Worm (Caenorhabditis elegans) whole organism, L2 larva: ENCODE measurements around the gene F42A9.6.

Experiments used
- C34F6.9 ChIP-seq: fragments of 150-350 bp; optimal IDR thresholded peaks from 2 replicates; lab custom pipeline; 2014; ENCODE audit warnings: missing biosample characterization, missing genetic modification characterization
- F13H6.1 ChIP-seq: sonication (generic microtip); optimal IDR thresholded peaks from 2 replicates; lab custom pipeline; 2016; ENCODE audit warnings: missing genetic modification characterization, missing compliant biosample characterization
- R02D3.7 ChIP-seq: fragments of 150-350 bp; optimal IDR thresholded peaks from 2 replicates; lab custom pipeline; 2014; ENCODE audit warnings: missing biosample characterization, missing genetic modification characterization
- Y55F3AM.14 ChIP-seq: fragments of 200-800 bp; sonication (Bioruptor generic); optimal IDR thresholded peaks from 2 replicates; lab custom pipeline; 2018; ENCODE audit warnings: mild to moderate bottlenecking, missing genetic modification characterization, missing compliant biosample characterization
- ama-1 ChIP-seq: fragments of 150-350 bp; optimal IDR thresholded peaks from 2 replicates; lab custom pipeline; 2018; ENCODE audit warnings: inconsistent platforms
- blmp-1 ChIP-seq: sonication (generic microtip); optimal IDR thresholded peaks from 2 replicates; lab custom pipeline; 2017; ENCODE audit warnings: missing genetic modification characterization, mild to moderate bottlenecking, missing compliant biosample characterization, antibody characterized with exemption, moderate library complexity; ENCODE audit not compliant: insufficient read depth
- crh-2 ChIP-seq: sonication (generic microtip); optimal IDR thresholded peaks from 2 replicates; lab custom pipeline; 2017; ENCODE audit warnings: missing biosample characterization, missing genetic modification characterization
- dmd-4 ChIP-seq: sonication (generic microtip); optimal IDR thresholded peaks from 2 replicates; lab custom pipeline; 2017; ENCODE audit warnings: missing biosample characterization, missing genetic modification characterization
- egl-27 ChIP-seq: sonication (generic microtip); optimal IDR thresholded peaks from 3 replicates; lab custom pipeline; 2017; ENCODE audit warnings: missing biosample characterization, missing genetic modification reagents, missing genetic modification characterization
- elt-1 ChIP-seq: fragments of 150-350 bp; optimal IDR thresholded peaks from 2 replicates; lab custom pipeline; 2014; ENCODE audit warnings: missing biosample characterization, missing genetic modification characterization
- fos-1 ChIP-seq: fragments of 150-350 bp; optimal IDR thresholded peaks from 2 replicates; lab custom pipeline; 2014; ENCODE audit warnings: missing biosample characterization, missing genetic modification characterization
- gmeb-1 ChIP-seq: fragments of 150-350 bp; optimal IDR thresholded peaks from 2 replicates; lab custom pipeline; 2014; ENCODE audit warnings: missing biosample characterization, missing genetic modification characterization
- lin-11 ChIP-seq: fragments of 150-350 bp; sonication (generic microtip); optimal IDR thresholded peaks from 2 replicates; lab custom pipeline; 2014; ENCODE audit warnings: missing biosample characterization, missing genetic modification characterization, inconsistent platforms, mixed read lengths
- lin-39 ChIP-seq: fragments of 150-350 bp; optimal IDR thresholded peaks from 2 replicates; lab custom pipeline; 2014; ENCODE audit warnings: missing biosample characterization, missing genetic modification reagents, missing genetic modification characterization
- lsy-2 ChIP-seq, 2 experiments: fragments of 150-350 bp in 1 of 2; sonication (generic microtip) in 1 of 2; optimal IDR thresholded peaks; 2 replicates each; lab custom pipeline; 2014 to 2017; ENCODE audit warnings: missing biosample characterization in 2 of 2, missing genetic modification characterization in 2 of 2
- mbf-1 ChIP-seq: sonication (generic microtip); optimal IDR thresholded peaks from 2 replicates; lab custom pipeline; 2017; ENCODE audit warnings: missing biosample characterization, missing genetic modification characterization
- mdl-1 ChIP-seq, 2 experiments: fragments of 150-350 bp in 1 of 2; sonication (generic microtip) in 1 of 2; optimal IDR thresholded peaks; 2 replicates each; lab custom pipeline; 2017; ENCODE audit warnings: missing biosample characterization in 2 of 2, missing genetic modification characterization in 2 of 2
- nhr-10 ChIP-seq: sonication (generic microtip); optimal IDR thresholded peaks from 2 replicates; lab custom pipeline; 2017; ENCODE audit warnings: missing biosample characterization, missing genetic modification characterization
- nhr-11 ChIP-seq: fragments of 150-350 bp; optimal IDR thresholded peaks from 2 replicates; lab custom pipeline; 2014; ENCODE audit warnings: missing biosample characterization, missing genetic modification characterization
- nhr-12 ChIP-seq: fragments of 150-350 bp; optimal IDR thresholded peaks from 2 replicates; lab custom pipeline; 2014; ENCODE audit warnings: missing biosample characterization, missing genetic modification characterization
- nhr-129 ChIP-seq: fragments of 150-350 bp; optimal IDR thresholded peaks from 2 replicates; lab custom pipeline; 2014; ENCODE audit warnings: missing biosample characterization, missing genetic modification characterization
- nhr-237 ChIP-seq: fragments of 150-350 bp; optimal IDR thresholded peaks from 2 replicates; lab custom pipeline; 2014; ENCODE audit warnings: missing biosample characterization, missing genetic modification characterization
- nhr-25 ChIP-seq: fragments of 150-350 bp; sonication (generic microtip); optimal IDR thresholded peaks from 3 replicates; lab custom pipeline; 2014; ENCODE audit warnings: missing biosample characterization, missing genetic modification characterization
- nhr-77 ChIP-seq: fragments of 150-350 bp; optimal IDR thresholded peaks from 2 replicates; lab custom pipeline; 2014; ENCODE audit warnings: missing biosample characterization, missing genetic modification characterization
- sem-4 ChIP-seq: fragments of 150-350 bp; optimal IDR thresholded peaks from 2 replicates; lab custom pipeline; 2014; ENCODE audit warnings: missing biosample characterization, missing genetic modification reagents, missing genetic modification characterization
- sma-3 ChIP-seq: sonication (generic microtip); optimal IDR thresholded peaks from 2 replicates; lab custom pipeline; 2016; ENCODE audit warnings: missing genetic modification reagents, missing genetic modification characterization, missing compliant biosample characterization
- sma-9 ChIP-seq, 2 experiments: fragments of 150-350 bp in 1 of 2; sonication (generic microtip) in 1 of 2; optimal IDR thresholded peaks; 2 replicates each; lab custom pipeline; 2014 to 2016; ENCODE audit warnings: missing genetic modification characterization in 2 of 2, mild to moderate bottlenecking in 1 of 2, missing biosample characterization in 1 of 2, missing compliant biosample characterization in 1 of 2, missing genetic modification reagents in 1 of 2, moderate library complexity in 1 of 2
- snpc-4 ChIP-seq: fragments of 150-350 bp; optimal IDR thresholded peaks from 2 replicates; lab custom pipeline; 2014; ENCODE audit warnings: missing biosample characterization, missing genetic modification characterization
- unc-39 ChIP-seq: fragments of 150-350 bp; optimal IDR thresholded peaks from 2 replicates; lab custom pipeline; 2014; ENCODE audit warnings: missing biosample characterization, missing genetic modification characterization
- unc-55 ChIP-seq: fragments of 150-350 bp; sonication (generic microtip); optimal IDR thresholded peaks from 3 replicates; lab custom pipeline; 2014; ENCODE audit warnings: missing biosample characterization, missing genetic modification reagents, missing genetic modification characterization
- unc-62 ChIP-seq: fragments of 150-350 bp; optimal IDR thresholded peaks from 2 replicates; lab custom pipeline; 2014; ENCODE audit warnings: missing biosample characterization, missing genetic modification reagents, missing genetic modification characterization
- zag-1 ChIP-seq: fragments of 150-350 bp; optimal IDR thresholded peaks from 2 replicates; lab custom pipeline; 2014; ENCODE audit warnings: missing biosample characterization, missing genetic modification characterization
- ztf-1 ChIP-seq: fragments of 200-800 bp; sonication (Bioruptor generic); conservative IDR thresholded peaks from 2 replicates; pipeline ENCODE4 v1.3.6; 2022; ENCODE audit warnings: missing genetic modification characterization, missing compliant biosample characterization
- ztf-11 ChIP-seq: sonication (generic microtip); optimal IDR thresholded peaks from 2 replicates; lab custom pipeline; 2017; ENCODE audit warnings: missing biosample characterization, missing genetic modification characterization
- ztf-4 ChIP-seq: fragments of 150-350 bp; optimal IDR thresholded peaks from 2 replicates; lab custom pipeline; 2014; ENCODE audit warnings: missing biosample characterization, missing genetic modification characterization

The F42A9.6 gene

ce11 chrIV:8587605-8588004, 21.4 kb upstream of the F42A9.6 start:
- TF ChIP-seq Y55F3AM.14 (no peak), sem-4 (tag; lab: Kevin White, UChicago) (no peak), C34F6.9 (peak; percentile 29), crh-2 (tag; lab: Kevin White, UChicago) (peak; percentile 45), ztf-1 (GFP tag; lab: Robert Waterston, UW) (no peak), elt-1 (tag; lab: Kevin White, UChicago) (no peak), sma-9 (GFP tag; optimal IDR thresholded peaks at IDR 0.05; lab: Kevin White, UChicago) (peak; percentile 16), sma-9 (tag; optimal IDR thresholded peaks at IDR 0.05; lab: Kevin White, UChicago) (no peak)

- TF ChIP-seq F13H6.1 (no peak), mdl-1 (tag; optimal IDR thresholded peaks at IDR 0.05; lab: Kevin White, UChicago) (no peak), nhr-25 (tag; lab: Kevin White, UChicago) (no peak), nhr-77 (tag; lab: Kevin White, UChicago) (no peak), unc-62 (no peak), nhr-11 (no peak), sma-9 (GFP tag; optimal IDR thresholded peaks at IDR 0.05; lab: Kevin White, UChicago) (no peak), sma-9 (tag; optimal IDR thresholded peaks at IDR 0.05; lab: Kevin White, UChicago) (no peak), sma-3 (GFP tag; lab: Kevin White, UChicago) (no peak), Y55F3AM.14 (no peak), ztf-11 (tag; lab: Kevin White, UChicago) (no peak), snpc-4 (tag; lab: Kevin White, UChicago) (no peak)
These were observed 13.7 kb upstream of the F42A9.6 start, which contains the start of gene Y59H11AR.3 for ce11 chrIV:8595317-8595716. Gene Y59H11AR.3, minus strand, starts transcription at chrIV:8595417.

ce11 chrIV:8595767-8596166, 13.3 kb upstream of the F42A9.6 start, which contains the start of gene clec-181:
Gene clec-181, plus strand, starts transcription at chrIV:8596067.
- no peak for TF ChIP-seq mbf-1 (tag; lab: Kevin White, UChicago)
- TF ChIP-seq nhr-12 (tag; lab: Kevin White, UChicago), result no peak
- TF ChIP-seq R02D3.7 (tag; lab: Kevin White, UChicago), result no peak
- no peak for TF ChIP-seq Y55F3AM.14
- TF ChIP-seq egl-27 (tag; lab: Kevin White, UChicago), result no peak
- TF ChIP-seq sma-3 (GFP tag; lab: Kevin White, UChicago), result no peak
- TF ChIP-seq C34F6.9, result no peak
- TF ChIP-seq dmd-4, result no peak
- no peak for TF ChIP-seq nhr-11
- no peak for TF ChIP-seq nhr-10 (tag; lab: Kevin White, UChicago)
- no peak for TF ChIP-seq fos-1
- no peak for TF ChIP-seq lin-39 (tag; lab: Kevin White, UChicago)
- no peak for TF ChIP-seq elt-1 (tag; lab: Kevin White, UChicago)
- TF ChIP-seq ama-1, result no peak
- no peak for TF ChIP-seq ztf-1 (GFP tag; lab: Robert Waterston, UW)
- TF ChIP-seq nhr-237 (tag; lab: Kevin White, UChicago), result no peak
- TF ChIP-seq ztf-4 (tag; lab: Kevin White, UChicago), result no peak
- no peak for TF ChIP-seq sma-9 (GFP tag; optimal IDR thresholded peaks at IDR 0.05; lab: Kevin White, UChicago)
- TF ChIP-seq sma-9 (tag; optimal IDR thresholded peaks at IDR 0.05; lab: Kevin White, UChicago), result no peak
- no peak for TF ChIP-seq zag-1 (tag; lab: Kevin White, UChicago)
- no peak for TF ChIP-seq lin-11 (tag; lab: Kevin White, UChicago)

ce11 chrIV:8597504-8597903, 11.5 kb upstream of the F42A9.6 start:
- peak; percentile 13 for TF ChIP-seq gmeb-1
- TF ChIP-seq blmp-1 (tag; lab: Kevin White, UChicago), result peak; percentile 1
- no peak for TF ChIP-seq nhr-10 (tag; lab: Kevin White, UChicago)
- peak; percentile 52 for TF ChIP-seq sma-9 (GFP tag; optimal IDR thresholded peaks at IDR 0.05; lab: Kevin White, UChicago)
- TF ChIP-seq sma-9 (tag; optimal IDR thresholded peaks at IDR 0.05; lab: Kevin White, UChicago), result no peak
- TF ChIP-seq ztf-4 (tag; lab: Kevin White, UChicago), result no peak
- peak; percentile 24 for TF ChIP-seq nhr-129
- no peak for TF ChIP-seq ztf-11 (tag; lab: Kevin White, UChicago)
- peak; percentile 5 for TF ChIP-seq crh-2 (tag; lab: Kevin White, UChicago)
- peak; percentile 8 to 57 for TF ChIP-seq lsy-2 (tag; optimal IDR thresholded peaks at IDR 0.05; lab: Kevin White, UChicago)
- peak; percentile 56 for TF ChIP-seq unc-55 (GFP tag; lab: Kevin White, UChicago)
- TF ChIP-seq unc-39, result no peak
- peak; percentile 54 for TF ChIP-seq C34F6.9
